Fruit fly (Drosophila melanogaster): ENCODE results near the gene CG12795.
A peak's percentile ranks its signal among the peaks of the same experiment; 100 is the strongest.

The CG12795 gene

DNA sequence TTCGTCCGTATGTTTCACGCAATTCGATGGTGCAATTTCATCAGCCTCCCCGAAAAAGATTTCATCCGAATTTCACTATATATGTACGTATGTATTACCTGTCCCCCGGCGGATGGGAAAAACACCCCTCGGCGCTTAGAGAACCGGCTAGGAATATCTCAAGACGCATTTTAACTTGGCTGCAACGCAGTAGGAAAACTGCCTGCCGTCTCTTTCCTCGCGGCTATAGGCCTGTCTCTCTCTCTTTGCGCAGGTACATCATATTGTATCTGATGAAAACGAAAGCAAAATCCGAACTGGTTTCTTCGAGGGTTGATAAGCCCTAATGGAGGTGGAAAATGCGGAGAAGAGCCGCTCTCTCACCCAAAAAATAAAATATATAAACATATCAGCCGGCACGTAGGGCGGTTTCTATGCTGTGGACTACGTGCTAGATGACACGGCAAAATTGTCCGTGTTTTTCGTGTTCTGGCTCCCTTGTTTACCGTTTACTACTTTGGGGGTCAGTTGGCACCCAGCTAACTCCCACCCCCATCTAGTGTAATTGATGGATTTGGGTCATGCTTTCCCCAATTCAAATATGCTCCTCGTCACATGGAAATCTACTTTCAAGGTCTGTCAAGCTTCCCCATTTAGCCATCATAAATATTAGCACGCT is 24.3 kb downstream of the CG12795 start (continued):
- TF ChIP-seq CG10267 (tag; optimal IDR thresholded peaks at IDR 0.05): no peak
- TF ChIP-seq CG33557 (GFP tag; optimal IDR thresholded peaks at IDR 0.05): peak; percentile 45
- TF ChIP-seq Dip3 (GFP tag; optimal IDR thresholded peaks at IDR 0.05): no peak
- no peak for TF ChIP-seq Optix (GFP tag; IDR thresholded peaks at IDR 0.05)
- no peak for TF ChIP-seq CG8281 (tag; optimal IDR thresholded peaks at IDR 0.05)
- TF ChIP-seq Dbx (GFP tag; IDR thresholded peaks at IDR 0.05): no peak
- TF ChIP-seq Tbp (GFP tag; optimal IDR thresholded peaks at IDR 0.05): no peak
- no peak for TF ChIP-seq amos (GFP tag; IDR thresholded peaks at IDR 0.05; ENCODE audit: partially characterized antibody)
- TF ChIP-seq Rx (GFP tag; IDR thresholded peaks at IDR 0.05): no peak
- peak; percentile 99 for TF ChIP-seq pros (GFP tag; optimal IDR thresholded peaks at IDR 0.05)
- TF ChIP-seq CG12219 (GFP tag; optimal IDR thresholded peaks at IDR 0.05): no peak
- no peak for TF ChIP-seq MESR4 (GFP tag; optimal IDR thresholded peaks at IDR 0.05)
- TF ChIP-seq CG43689 (GFP tag; IDR thresholded peaks at IDR 0.05): no peak
- TF ChIP-seq esg (GFP tag; conservative IDR thresholded peaks at IDR 0.05): no peak
- TF ChIP-seq ham (GFP tag; IDR thresholded peaks at IDR 0.05): no peak
- TF ChIP-seq sug (tag; optimal IDR thresholded peaks at IDR 0.05): peak; percentile 6
- no peak for TF ChIP-seq slbo (GFP tag; IDR thresholded peaks at IDR 0.05)
- no peak for TF ChIP-seq CkIIα-i1 (GFP tag; IDR thresholded peaks at IDR 0.05)
- no peak for TF ChIP-seq Fer3 (tag; optimal IDR thresholded peaks at IDR 0.05)
- no peak for TF ChIP-seq CG6175 (GFP tag; IDR thresholded peaks at IDR 0.05)
- no peak for TF ChIP-seq Max (GFP tag; optimal IDR thresholded peaks at IDR 0.05)
- TF ChIP-seq CG12236 (GFP tag; optimal IDR thresholded peaks at IDR 0.05): no peak
- no peak for TF ChIP-seq Sry-β (GFP tag; optimal IDR thresholded peaks at IDR 0.05)
- TF ChIP-seq Atf-2 (GFP tag; optimal IDR thresholded peaks at IDR 0.05): no peak
- TF ChIP-seq CG17829 (tag; optimal IDR thresholded peaks at IDR 0.05): no peak
- TF ChIP-seq ERR (GFP tag; optimal IDR thresholded peaks at IDR 0.05): no peak
- TF ChIP-seq BEAF-32 (GFP tag; optimal IDR thresholded peaks at IDR 0.05): no peak
- no peak for TF ChIP-seq CG1233 (GFP tag; optimal IDR thresholded peaks at IDR 0.05)
- no peak for TF ChIP-seq pzg (GFP tag; optimal IDR thresholded peaks at IDR 0.05)
- no peak for TF ChIP-seq E2f1 (GFP tag; IDR thresholded peaks at IDR 0.05)
- no peak for TF ChIP-seq wor (GFP tag; IDR thresholded peaks at IDR 0.05)
- no peak for TF ChIP-seq fd64A (GFP tag; optimal IDR thresholded peaks at IDR 0.05)
- TF ChIP-seq trh (GFP tag; optimal IDR thresholded peaks at IDR 0.05): no peak
- no peak for TF ChIP-seq Doc3 (GFP tag; IDR thresholded peaks at IDR 0.05; ENCODE audit: partially characterized antibody)
- TF ChIP-seq CG2129 (GFP tag; IDR thresholded peaks at IDR 0.05; ENCODE audit: partially characterized antibody): no peak
- TF ChIP-seq repo (GFP tag; optimal IDR thresholded peaks at IDR 0.05): no peak
- TF ChIP-seq insv (GFP tag; optimal IDR thresholded peaks at IDR 0.05): no peak
- peak; percentile 68 for TF ChIP-seq Deaf1 (tag; optimal IDR thresholded peaks at IDR 0.05)
- TF ChIP-seq CG8359 (GFP tag; optimal IDR thresholded peaks at IDR 0.05; ENCODE audit: borderline replicate concordance): no peak
- peak; percentile 13 for TF ChIP-seq nerfin-1 (tag; optimal IDR thresholded peaks at IDR 0.05)
- no peak for TF ChIP-seq phol (tag; optimal IDR thresholded peaks at IDR 0.05)
- TF ChIP-seq CG17186 (GFP tag; optimal IDR thresholded peaks at IDR 0.05): no peak
- TF ChIP-seq CG3838 (GFP tag; optimal IDR thresholded peaks at IDR 0.05): no peak
- 0 out of 2 replicates have a peak, but pooled peaks have one; percentile 6 for TF ChIP-seq CG13287 (GFP tag; IDR thresholded peaks at IDR 0.05; ENCODE audit: partially characterized antibody)
- peak; percentile 10 for TF ChIP-seq zen (tag; optimal IDR thresholded peaks at IDR 0.05)
- no peak for TF ChIP-seq ems (GFP tag; optimal IDR thresholded peaks at IDR 0.05)
- TF ChIP-seq CG17359 (tag; optimal IDR thresholded peaks at IDR 0.05): no peak
- TF ChIP-seq GATAe (GFP tag; conservative IDR thresholded peaks at IDR 0.05): no peak
- no peak for TF ChIP-seq CG11695 (GFP tag; IDR thresholded peaks at IDR 0.05)
- no peak for TF ChIP-seq CG2889 (GFP tag; IDR thresholded peaks at IDR 0.05)
